Worm (Caenorhabditis elegans) whole organism, late embryonic: ENCODE data around the gene F58A4.6.

Experiments
- C38D4.7 ChIP-seq: fragments of 200-800 bp; sonication (Bioruptor generic); optimal IDR thresholded peaks from 2 replicates; lab custom pipeline; 2018; ENCODE audit warnings: mild to moderate bottlenecking, missing genetic modification characterization, moderate library complexity, missing compliant biosample characterization
- K09A11.1 ChIP-seq: sonication (generic microtip); optimal IDR thresholded peaks from 2 replicates; lab custom pipeline; 2017; ENCODE audit warnings: antibody characterized with exemption, mild to moderate bottlenecking, missing genetic modification characterization, missing compliant biosample characterization; ENCODE audit not compliant: insufficient read depth
- T23F11.4 ChIP-seq: fragments of 200-800 bp; sonication (Bioruptor generic); optimal IDR thresholded peaks from 2 replicates; lab custom pipeline; 2018; ENCODE audit warnings: mild to moderate bottlenecking, missing genetic modification characterization, missing compliant biosample characterization
- ama-1 ChIP-seq: fragments of 150-350 bp; optimal IDR thresholded peaks from 2 replicates; lab custom pipeline; 2014
- ceh-14 ChIP-seq: sonication (generic microtip); optimal IDR thresholded peaks from 2 replicates; lab custom pipeline; 2016; ENCODE audit warnings: missing genotype, missing genetic modification characterization, missing compliant biosample characterization
- ceh-19 ChIP-seq: fragments of 200-800 bp; sonication (Bioruptor generic); optimal IDR thresholded peaks from 2 replicates; lab custom pipeline; 2018; ENCODE audit warnings: mild to moderate bottlenecking, missing genetic modification characterization, missing compliant biosample characterization
- ceh-2 ChIP-seq: sonication (generic microtip); optimal IDR thresholded peaks from 2 replicates; lab custom pipeline; 2016; ENCODE audit warnings: missing genotype, missing genetic modification characterization, missing compliant biosample characterization
- ceh-24 ChIP-seq: sonication (generic microtip); optimal IDR thresholded peaks from 2 replicates; lab custom pipeline; 2016; ENCODE audit warnings: mild to moderate bottlenecking, missing genetic modification characterization, missing compliant biosample characterization
- ceh-30 ChIP-seq: fragments of 150-350 bp; optimal IDR thresholded peaks from 2 replicates; lab custom pipeline; 2014; ENCODE audit warnings: missing biosample characterization, missing genetic modification characterization
- ceh-31 ChIP-seq: sonication (generic microtip); optimal IDR thresholded peaks from 2 replicates; lab custom pipeline; 2016; ENCODE audit warnings: missing genetic modification characterization, missing compliant biosample characterization
- ceh-34 ChIP-seq: sonication (generic microtip); optimal IDR thresholded peaks from 2 replicates; lab custom pipeline; 2016; ENCODE audit warnings: mild to moderate bottlenecking, missing genetic modification characterization, missing compliant biosample characterization
- ceh-6 ChIP-seq: fragments of 200-800 bp; sonication (Bioruptor generic); optimal IDR thresholded peaks from 2 replicates; lab custom pipeline; 2018; ENCODE audit warnings: mild to moderate bottlenecking, missing genetic modification characterization, missing compliant biosample characterization
- elt-2 ChIP-seq: sonication (generic microtip); optimal IDR thresholded peaks from 2 replicates; lab custom pipeline; 2016; ENCODE audit warnings: missing genetic modification reagents, missing genetic modification characterization, missing compliant biosample characterization
- elt-4 ChIP-seq: sonication (generic microtip); optimal IDR thresholded peaks from 2 replicates; lab custom pipeline; 2016; ENCODE audit warnings: missing genetic modification characterization, missing compliant biosample characterization
- eyg-1 ChIP-seq: sonication (generic microtip); optimal IDR thresholded peaks from 2 replicates; lab custom pipeline; 2016; ENCODE audit warnings: missing genotype, missing genetic modification characterization, missing compliant biosample characterization
- hlh-13 ChIP-seq: fragments of 200-800 bp; sonication (Bioruptor generic); optimal IDR thresholded peaks from 2 replicates; lab custom pipeline; 2018; ENCODE audit warnings: mild to moderate bottlenecking, missing genetic modification characterization, missing compliant biosample characterization
- hlh-30 ChIP-seq: sonication (generic microtip); optimal IDR thresholded peaks from 2 replicates; lab custom pipeline; 2017; ENCODE audit warnings: antibody characterized with exemption, missing genetic modification characterization, missing compliant biosample characterization; ENCODE audit not compliant: insufficient read depth
- hlh-6 ChIP-seq: sonication (generic microtip); optimal IDR thresholded peaks from 2 replicates; lab custom pipeline; 2016; ENCODE audit warnings: missing genotype, missing genetic modification characterization, missing compliant biosample characterization
- hlh-8 ChIP-seq: sonication (generic microtip); optimal IDR thresholded peaks from 2 replicates; lab custom pipeline; 2016; ENCODE audit warnings: missing genotype, missing genetic modification characterization, missing compliant biosample characterization
- mec-3 ChIP-seq: sonication (generic microtip); optimal IDR thresholded peaks from 2 replicates; lab custom pipeline; 2016; ENCODE audit warnings: borderline replicate concordance, missing genetic modification characterization, missing compliant biosample characterization
- nfya-1 ChIP-seq: sonication (generic microtip); optimal IDR thresholded peaks from 2 replicates; lab custom pipeline; 2017; ENCODE audit warnings: missing genetic modification characterization, mild to moderate bottlenecking, missing compliant biosample characterization, antibody characterized with exemption, moderate library complexity
- pag-3 ChIP-seq: sonication (generic microtip); optimal IDR thresholded peaks from 2 replicates; lab custom pipeline; 2016; ENCODE audit warnings: missing compliant biosample characterization, missing genetic modification characterization, borderline replicate concordance
- pax-1 ChIP-seq: fragments of 150-350 bp; optimal IDR thresholded peaks from 2 replicates; lab custom pipeline; 2014; ENCODE audit warnings: missing biosample characterization, missing genetic modification characterization
- pha-4 ChIP-seq: fragments of 150-350 bp; optimal IDR thresholded peaks from 2 replicates; lab custom pipeline; 2018; ENCODE audit warnings: missing biosample characterization, missing genetic modification reagents, missing genetic modification characterization
- pqm-1 ChIP-seq: sonication (generic microtip); optimal IDR thresholded peaks from 2 replicates; lab custom pipeline; 2016; ENCODE audit warnings: missing genetic modification characterization, missing compliant biosample characterization
- ref-2 ChIP-seq: sonication (generic microtip); optimal IDR thresholded peaks from 2 replicates; lab custom pipeline; 2016; ENCODE audit warnings: missing genetic modification characterization, missing compliant biosample characterization
- rnt-1 ChIP-seq: sonication (generic microtip); optimal IDR thresholded peaks from 2 replicates; lab custom pipeline; 2016; ENCODE audit warnings: missing genetic modification characterization, missing compliant biosample characterization
- syd-9 ChIP-seq: sonication (generic microtip); optimal IDR thresholded peaks from 2 replicates; lab custom pipeline; 2016; ENCODE audit warnings: mild to moderate bottlenecking, missing genetic modification characterization, moderate library complexity, missing compliant biosample characterization
- tbx-2 ChIP-seq: sonication (generic microtip); optimal IDR thresholded peaks from 2 replicates; lab custom pipeline; 2016; ENCODE audit warnings: missing genetic modification characterization, missing compliant biosample characterization
- tbx-7 ChIP-seq: sonication (generic microtip); optimal IDR thresholded peaks from 2 replicates; lab custom pipeline; 2016; ENCODE audit warnings: missing genotype, missing genetic modification characterization, missing compliant biosample characterization
- unc-42 ChIP-seq: sonication (generic microtip); optimal IDR thresholded peaks from 2 replicates; lab custom pipeline; 2016; ENCODE audit warnings: missing genotype, missing genetic modification characterization, missing compliant biosample characterization
- unc-55 ChIP-seq: sonication (generic microtip); optimal IDR thresholded peaks from 2 replicates; lab custom pipeline; 2017; ENCODE audit warnings: missing biosample characterization, missing genetic modification reagents, missing genetic modification characterization
- zip-5 ChIP-seq: sonication (generic microtip); optimal IDR thresholded peaks from 2 replicates; lab custom pipeline; 2016; ENCODE audit warnings: missing genetic modification characterization, missing compliant biosample characterization

Gene F58A4.6

ce11 chrIII:9638159-9638754 lies 24.0 kb downstream of the F58A4.6 start:
- TF ChIP-seq T23F11.4 (no peak), eyg-1 (tag; lab: Kevin White, UChicago) (no peak), ama-1 (lab: Kevin White, UChicago) (no peak), zip-5 (tag; lab: Kevin White, UChicago) (no peak), ceh-19 (peak; percentile 40), unc-55 (GFP tag; lab: Kevin White, UChicago) (no peak), pax-1 (tag; lab: Kevin White, UChicago) (no peak), hlh-30 (tag; lab: Kevin White, UChicago) (no peak), ceh-34 (tag; lab: Kevin White, UChicago) (peak; percentile 8), nfya-1 (tag; lab: Kevin White, UChicago) (no peak), hlh-8 (tag; lab: Kevin White, UChicago) (no peak), ceh-14 (tag; lab: Kevin White, UChicago) (no peak), ceh-30 (tag; lab: Kevin White, UChicago) (no peak), pha-4 (tag; lab: Kevin White, UChicago) (no peak), tbx-2 (tag; lab: Kevin White, UChicago) (no peak), rnt-1 (tag; lab: Kevin White, UChicago) (no peak), elt-2 (tag; lab: Kevin White, UChicago) (peak; percentile 1), ref-2 (tag; lab: Kevin White, UChicago) (no peak), elt-4 (no peak)

DNA sequence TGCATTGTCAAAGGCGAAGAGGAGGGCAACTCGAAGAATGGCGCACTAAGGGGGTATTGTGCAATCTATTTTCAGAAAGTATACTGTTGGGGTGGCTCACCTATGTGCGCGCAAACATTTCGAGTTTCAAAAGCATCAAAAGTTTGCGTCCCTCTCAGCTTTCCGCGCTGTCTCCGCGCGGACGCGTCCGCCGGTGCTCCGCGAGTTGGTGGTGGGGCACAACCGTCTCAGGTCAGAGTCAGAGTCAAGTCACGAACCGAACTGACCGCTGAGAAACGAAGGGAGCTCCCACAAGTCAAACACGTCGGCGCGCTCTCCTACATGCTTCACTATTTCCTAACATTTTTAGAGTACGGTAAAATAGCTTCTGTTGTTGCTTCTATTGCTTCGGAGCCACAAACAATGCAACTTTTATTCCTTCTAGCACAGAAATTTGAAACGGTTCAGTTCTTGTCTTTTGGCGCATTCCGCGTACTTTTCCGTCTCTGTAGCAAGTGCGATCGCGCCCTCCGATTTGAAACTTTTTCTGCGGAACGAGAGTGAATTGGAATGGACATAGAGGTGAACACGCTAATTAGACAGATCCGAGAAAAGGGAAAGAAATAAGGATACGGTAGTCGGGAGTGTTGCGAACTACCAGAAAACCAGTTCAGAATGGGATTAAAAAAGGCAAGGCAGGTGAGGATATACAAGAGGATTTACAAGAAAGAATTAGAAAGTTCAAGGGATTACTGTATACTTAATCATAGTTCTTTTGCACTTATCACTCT lies 25.2 kb downstream of the F58A4.6 start:
- peak; percentile 19 for TF ChIP-seq ceh-2 (tag; lab: Kevin White, UChicago)
- no peak for TF ChIP-seq syd-9

DNA sequence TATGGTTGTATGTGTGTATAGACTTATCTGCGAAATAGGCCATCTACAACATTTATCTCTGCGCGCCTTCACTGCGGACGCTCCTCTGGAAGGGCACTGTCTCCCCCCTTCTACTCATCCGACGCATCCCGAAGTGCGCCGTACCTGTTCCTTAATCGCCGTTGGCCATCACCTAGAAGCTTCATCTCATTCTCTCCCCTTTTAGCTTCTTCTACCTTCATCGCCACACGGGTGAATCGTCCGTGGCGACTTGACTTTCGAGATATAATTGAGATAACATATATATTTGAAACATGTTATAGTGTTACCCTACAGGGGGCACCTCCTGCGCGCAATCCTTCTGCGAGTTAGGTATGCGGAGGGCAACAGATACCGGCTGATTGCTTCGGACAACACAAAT lies 27.8 kb downstream of the F58A4.6 start:
- TF ChIP-seq K09A11.1 (tag; lab: Kevin White, UChicago) (no peak), rnt-1 (tag; lab: Kevin White, UChicago) (peak; percentile 58), ceh-31 (tag; lab: Kevin White, UChicago) (peak; percentile 8), C38D4.7 (GFP tag; lab: Kevin White, UChicago) (no peak)

- TF ChIP-seq T23F11.4 (no peak), unc-42 (tag; lab: Kevin White, UChicago) (no peak), mec-3 (tag; lab: Kevin White, UChicago) (no peak), pag-3 (tag; lab: Kevin White, UChicago) (no peak), ceh-14 (tag; lab: Kevin White, UChicago) (no peak), pax-1 (tag; lab: Kevin White, UChicago) (no peak), tbx-7 (no peak), eyg-1 (tag; lab: Kevin White, UChicago) (no peak), ceh-34 (tag; lab: Kevin White, UChicago) (no peak), hlh-13 (GFP tag; lab: Kevin White, UChicago) (no peak), ceh-24 (tag; lab: Kevin White, UChicago) (no peak), pqm-1 (tag; lab: Kevin White, UChicago) (no peak), unc-55 (GFP tag; lab: Kevin White, UChicago) (no peak)
These were observed 30.8 kb downstream of the F58A4.6 start for ce11 chrIII:9645099-9645498.

DNA sequence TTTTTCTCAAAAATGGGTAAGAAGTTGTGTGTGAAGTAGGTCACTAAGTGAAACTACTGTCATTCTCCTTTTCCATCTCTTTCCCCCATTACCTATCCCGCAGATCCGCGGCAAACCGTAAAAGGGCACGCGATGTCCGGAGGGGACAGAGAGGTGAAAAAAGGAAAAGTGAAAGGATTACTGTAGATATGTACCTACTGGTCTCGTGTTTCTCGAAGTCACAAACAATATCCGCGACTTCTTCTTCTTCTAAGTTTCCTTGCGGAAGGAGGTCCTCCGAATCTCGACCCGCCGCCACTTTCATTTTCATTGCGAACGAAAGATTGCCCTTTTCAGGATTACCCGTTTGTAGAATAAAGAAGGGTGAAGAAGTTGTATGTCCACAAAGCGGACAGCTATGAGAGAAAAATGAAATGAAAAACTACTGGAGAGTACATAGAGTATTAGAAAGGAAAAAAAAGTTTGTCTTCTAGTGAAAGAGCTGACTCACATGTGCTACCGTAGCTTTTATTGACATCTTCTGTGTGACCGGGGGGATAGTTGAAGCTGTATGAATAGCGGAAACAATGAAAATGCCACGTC lies 32.2 kb downstream of the F58A4.6 start:
- TF ChIP-seq zip-5 (tag; lab: Kevin White, UChicago) (no peak), pqm-1 (tag; lab: Kevin White, UChicago) (no peak), ceh-6 (GFP tag; lab: Kevin White, UChicago) (no peak), hlh-6 (tag; lab: Kevin White, UChicago) (no peak), ref-2 (tag; lab: Kevin White, UChicago) (peak; percentile 67)
